4 worm cellular contexts compared by ENCODE assay signal in genomic region chrIV:3278822-3279221, ce11.
A peak's percentile ranks its signal among the peaks of the same experiment; 100 is the strongest.
TF ChIP-seq lines count a peak whose summit lies in the region.

No protein-coding gene starts in this region.

TF ChIP-seq in whole organism, L4 larva, 104 proteins besides CTCF, POLR2A, EP300 and RAD21:
- TF ChIP-seq nhr-42 (GFP tag; IDR thresholded peaks at IDR 0.05; lab: Robert Waterston, UW) (no peak), madf-9 (GFP tag; conservative IDR thresholded peaks at IDR 0.05; lab: Robert Waterston, UW) (no peak), nhr-48 (tag; optimal IDR thresholded peaks at IDR 0.05; lab: Kevin White, UChicago) (no peak), nhr-237 (tag; optimal IDR thresholded peaks at IDR 0.05; lab: Kevin White, UChicago) (no peak), ZK337.2 (GFP tag; IDR thresholded peaks at IDR 0.05; lab: Robert Waterston, UW) (0 out of 2 replicates have a peak, but pooled peaks have one; percentile 15)

TF ChIP-seq in whole organism, early embryonic, 17 proteins besides CTCF, POLR2A, EP300 and RAD21:
- TF ChIP-seq pes-1 (GFP tag; IDR thresholded peaks at IDR 0.05; lab: Robert Waterston, UW), result peak; percentile 41; the same call in 1 of the 2 replicates
- TF ChIP-seq ama-1 (optimal IDR thresholded peaks at IDR 0.05; lab: Kevin White, UChicago), result no peak

TF ChIP-seq in whole organism, late embryonic, 69 proteins besides CTCF, POLR2A, EP300 and RAD21:
- TF ChIP-seq ref-2 (tag; optimal IDR thresholded peaks at IDR 0.05; lab: Kevin White, UChicago), result peak; percentile 21
- no peak for TF ChIP-seq pha-2 (tag; optimal IDR thresholded peaks at IDR 0.05; lab: Kevin White, UChicago)
- peak; percentile 62 for TF ChIP-seq unc-55 (GFP tag; optimal IDR thresholded peaks at IDR 0.05; lab: Kevin White, UChicago)
- no peak for TF ChIP-seq elt-4 (tag; optimal IDR thresholded peaks at IDR 0.05; lab: Kevin White, UChicago)

TF ChIP-seq in whole organism, mixed stage, embryonic, 35 proteins besides CTCF, POLR2A, EP300 and RAD21:
- peak; percentile 87 for TF ChIP-seq unc-62 (GFP tag; optimal IDR thresholded peaks at IDR 0.05; lab: Kevin White, UChicago)
- TF ChIP-seq M03D4.4 (tag; optimal IDR thresholded peaks at IDR 0.05; lab: Kevin White, UChicago), result no peak
- peak; percentile 74 for TF ChIP-seq nhr-2 (tag; optimal IDR thresholded peaks at IDR 0.05; lab: Kevin White, UChicago)
- no peak for TF ChIP-seq drap-1 (GFP tag; optimal IDR thresholded peaks at IDR 0.05; lab: Kevin White, UChicago)
- TF ChIP-seq zip-8 (tag; optimal IDR thresholded peaks at IDR 0.05; lab: Kevin White, UChicago), result peak; percentile 86
- TF ChIP-seq tbx-8 (GFP tag; optimal IDR thresholded peaks at IDR 0.05; lab: Kevin White, UChicago), result no peak
- TF ChIP-seq ztf-11 (tag; optimal IDR thresholded peaks at IDR 0.05; lab: Kevin White, UChicago), result no peak
- no peak for TF ChIP-seq cnd-1 (tag; optimal IDR thresholded peaks at IDR 0.05; lab: Kevin White, UChicago)
- no peak for TF ChIP-seq sptf-1 (tag; optimal IDR thresholded peaks at IDR 0.05; lab: Kevin White, UChicago)
